Worm (Caenorhabditis elegans) whole organism, young adult: Measurements from ENCODE around the gene sru-28.

ENCODE experiments used
- C06A6.2 ChIP-seq: fragments of 200-800 bp; sonication (Bioruptor generic); conservative IDR thresholded peaks from 2 replicates; pipeline ENCODE4 v1.3.6; 2022; ENCODE audit warnings: missing genetic modification characterization, missing compliant biosample characterization
- D2030.7 ChIP-seq: fragments of 200-800 bp; sonication (Bioruptor generic); IDR thresholded peaks from 2 replicates; pipeline ENCODE4 v1.3.6; 2022; ENCODE audit warnings: missing genetic modification reagents, missing genetic modification characterization, missing compliant biosample characterization
- F10E7.11 ChIP-seq: sonication (generic microtip); optimal IDR thresholded peaks from 2 replicates; lab custom pipeline; 2017; ENCODE audit warnings: mild to moderate bottlenecking, missing genetic modification characterization, moderate library complexity, missing compliant biosample characterization
- F33H1.4 ChIP-seq: fragments of 200-800 bp; sonication (Bioruptor generic); IDR thresholded peaks from 2 replicates; pipeline ENCODE4 v1.3.6; 2022; ENCODE audit warnings: missing genetic modification reagents, missing genetic modification characterization, missing compliant biosample characterization
- F49E8.2 ChIP-seq: sonication (generic microtip); optimal IDR thresholded peaks from 3 replicates; lab custom pipeline; 2017; ENCODE audit warnings: missing genetic modification characterization, mild to moderate bottlenecking, missing compliant biosample characterization, antibody characterized with exemption, moderate library complexity; ENCODE audit not compliant: insufficient read depth
- F55B11.4 ChIP-seq: sonication (generic microtip); optimal IDR thresholded peaks from 2 replicates; lab custom pipeline; 2016; ENCODE audit warnings: missing compliant biosample characterization, missing genetic modification characterization, borderline replicate concordance; ENCODE audit not compliant: insufficient read depth
- F57A8.1 ChIP-seq: fragments of 200-800 bp; sonication (Bioruptor generic); optimal IDR thresholded peaks from 2 replicates; lab custom pipeline; 2018; ENCODE audit warnings: mild to moderate bottlenecking, missing genetic modification characterization, moderate library complexity, missing compliant biosample characterization
- F57C9.4 ChIP-seq: sonication (generic microtip); optimal IDR thresholded peaks from 2 replicates; lab custom pipeline; 2017; ENCODE audit warnings: mild to moderate bottlenecking, missing genetic modification characterization, missing compliant biosample characterization
- K11D2.4 ChIP-seq: fragments of 200-800 bp; sonication (Bioruptor generic); IDR thresholded peaks from 2 replicates; pipeline ENCODE4 v1.3.6; 2022; ENCODE audit warnings: missing genetic modification reagents, missing genetic modification characterization, missing compliant biosample characterization
- K12H6.12 ChIP-seq: fragments of 200-800 bp; sonication (Bioruptor generic); optimal IDR thresholded peaks from 2 replicates; lab custom pipeline; 2018; ENCODE audit warnings: mild to moderate bottlenecking, missing genetic modification characterization, missing compliant biosample characterization
- T07F8.4 ChIP-seq: sonication (generic microtip); optimal IDR thresholded peaks from 2 replicates; lab custom pipeline; 2016; ENCODE audit warnings: mild to moderate bottlenecking, missing genetic modification characterization, moderate library complexity, missing compliant biosample characterization
- Y53G8AR.9 ChIP-seq: fragments of 200-800 bp; sonication (Bioruptor generic); conservative IDR thresholded peaks from 2 replicates; pipeline ENCODE4 v1.3.6; 2022; ENCODE audit warnings: missing genetic modification reagents, missing genetic modification characterization, missing compliant biosample characterization
- Y56A3A.18 ChIP-seq: fragments of 200-800 bp; sonication (Bioruptor generic); IDR thresholded peaks from 2 replicates; pipeline ENCODE4 v1.3.6; 2022; ENCODE audit warnings: missing genetic modification reagents, missing genetic modification characterization, missing compliant biosample characterization
- Y79H2A.3 ChIP-seq: fragments of 200-800 bp; sonication (Bioruptor generic); conservative IDR thresholded peaks from 2 replicates; pipeline ENCODE4 v1.3.6; 2022; ENCODE audit warnings: missing genetic modification reagents, missing genetic modification characterization, missing compliant biosample characterization
- Y95B8A.8 ChIP-seq: fragments of 200-800 bp; sonication (Bioruptor generic); IDR thresholded peaks from 2 replicates; pipeline ENCODE4 v1.3.6; 2022; ENCODE audit warnings: missing genetic modification reagents, missing genetic modification characterization, missing compliant biosample characterization
- ZK185.1 ChIP-seq: sonication (generic microtip); optimal IDR thresholded peaks from 2 replicates; lab custom pipeline; 2016; ENCODE audit warnings: mild to moderate bottlenecking, missing genetic modification characterization, missing compliant biosample characterization; ENCODE audit not compliant: poor library complexity, severe bottlenecking
- athp-1 ChIP-seq: sonication (generic microtip); optimal IDR thresholded peaks from 2 replicates; lab custom pipeline; 2017; ENCODE audit warnings: mild to moderate bottlenecking, missing genetic modification characterization, missing compliant biosample characterization
- dpff-1 ChIP-seq: sonication (generic microtip); optimal IDR thresholded peaks from 2 replicates; lab custom pipeline; 2017; ENCODE audit warnings: mild to moderate bottlenecking, missing genetic modification characterization, missing compliant biosample characterization
- gei-17 ChIP-seq: fragments of 200-800 bp; sonication (Bioruptor generic); optimal IDR thresholded peaks from 2 replicates; lab custom pipeline; 2018; ENCODE audit warnings: mild to moderate bottlenecking, missing genetic modification characterization, missing compliant biosample characterization
- hlh-12 ChIP-seq: sonication (generic microtip); optimal IDR thresholded peaks from 2 replicates; lab custom pipeline; 2016; ENCODE audit warnings: missing genetic modification characterization, missing compliant biosample characterization
- hlh-26 ChIP-seq: fragments of 200-800 bp; sonication (Bioruptor generic); conservative IDR thresholded peaks from 2 replicates; pipeline ENCODE4 v1.3.6; 2022; ENCODE audit warnings: missing genetic modification reagents, missing genetic modification characterization, missing compliant biosample characterization
- let-607 ChIP-seq, 2 experiments: fragments of 200-800 bp in 1 of 2; sonication (Bioruptor generic) in 1 of 2; sonication (generic microtip) in 1 of 2; optimal IDR thresholded peaks; 2 replicates each; lab custom pipeline; 2016 to 2018; ENCODE audit warnings: mild to moderate bottlenecking in 2 of 2, missing compliant biosample characterization in 2 of 2, missing genetic modification characterization in 2 of 2, moderate library complexity in 2 of 2, missing genotype in 1 of 2
- lsy-27 ChIP-seq: sonication (generic microtip); optimal IDR thresholded peaks from 2 replicates; lab custom pipeline; 2017; ENCODE audit warnings: missing genetic modification characterization, mild to moderate bottlenecking, missing compliant biosample characterization, antibody characterized with exemption, missing genotype, borderline replicate concordance; ENCODE audit not compliant: insufficient read depth
- madf-6 ChIP-seq: fragments of 200-800 bp; sonication (Bioruptor generic); IDR thresholded peaks from 2 replicates; pipeline ENCODE4 v1.3.6; 2022; ENCODE audit warnings: missing genetic modification reagents, missing genetic modification characterization, missing compliant biosample characterization
- mel-28 ChIP-seq: sonication (generic microtip); optimal IDR thresholded peaks from 2 replicates; lab custom pipeline; 2016; ENCODE audit warnings: borderline replicate concordance, mild to moderate bottlenecking, missing genetic modification characterization, missing compliant biosample characterization
- nfyb-1 ChIP-seq: fragments of 200-800 bp; sonication (Bioruptor generic); IDR thresholded peaks from 2 replicates; pipeline ENCODE4 v1.3.6; 2022; ENCODE audit warnings: missing genetic modification reagents, missing genetic modification characterization, missing compliant biosample characterization
- nhr-80 ChIP-seq: sonication (generic microtip); optimal IDR thresholded peaks from 2 replicates; lab custom pipeline; 2016; ENCODE audit warnings: missing genetic modification characterization, missing compliant biosample characterization
- pbrm-1 ChIP-seq: fragments of 200-800 bp; sonication (Bioruptor generic); IDR thresholded peaks from 2 replicates; pipeline ENCODE4 v1.3.6; 2022; ENCODE audit warnings: missing genetic modification reagents, missing genetic modification characterization, missing compliant biosample characterization
- pha-4 ChIP-seq: fragments of 150-350 bp; sonication (generic microtip); optimal IDR thresholded peaks from 2 replicates; lab custom pipeline; 2014; ENCODE audit warnings: missing biosample characterization, missing genetic modification reagents, missing genetic modification characterization
- sdz-38 ChIP-seq: sonication (generic microtip); optimal IDR thresholded peaks from 2 replicates; lab custom pipeline; 2016; ENCODE audit warnings: missing genotype, missing genetic modification characterization, missing compliant biosample characterization
- snpc-3.4 ChIP-seq: sonication (generic microtip); optimal IDR thresholded peaks from 2 replicates; lab custom pipeline; 2017; ENCODE audit warnings: missing genetic modification characterization, mild to moderate bottlenecking, missing compliant biosample characterization, antibody characterized with exemption, moderate library complexity, missing genotype, missing genetic modification reagents
- xnd-1 ChIP-seq: sonication (generic microtip); optimal IDR thresholded peaks from 2 replicates; lab custom pipeline; 2016; ENCODE audit warnings: missing genotype, missing genetic modification reagents, missing genetic modification characterization, missing compliant biosample characterization
- ztf-3 ChIP-seq: fragments of 200-800 bp; sonication (Bioruptor generic); optimal IDR thresholded peaks from 2 replicates; lab custom pipeline; 2018; ENCODE audit warnings: mild to moderate bottlenecking, missing genetic modification characterization, missing compliant biosample characterization

sru-28 gene

DNA sequence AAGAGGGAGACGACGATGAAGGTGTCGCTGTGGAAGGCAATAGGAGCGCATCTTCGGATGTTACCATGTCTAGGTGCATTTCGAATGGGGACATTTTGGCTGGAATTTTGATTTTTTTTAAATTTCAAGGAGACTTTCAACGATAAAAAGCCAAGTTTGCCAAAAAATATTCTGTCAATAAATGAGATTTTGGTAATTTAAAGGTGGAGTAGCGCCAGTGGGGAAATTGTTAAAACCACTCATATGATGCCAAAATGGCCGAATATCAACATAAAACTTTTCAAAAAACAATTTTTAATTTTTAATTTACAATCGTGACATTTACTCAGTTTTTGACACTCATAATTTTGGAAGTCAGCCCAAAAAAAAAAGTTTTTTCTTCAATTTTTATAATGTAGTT, 5.4 kb downstream of the sru-28 start, which contains the start of gene nhr-260:
Gene nhr-260 (minus strand): TSS at position 101 of the 400 bp plus-strand sequence.
- TF ChIP-seq athp-1 (tag; lab: Kevin White, UChicago) (no peak), snpc-3.4 (tag; lab: Kevin White, UChicago) (no peak), Y53G8AR.9 (no peak), T07F8.4 (no peak), K12H6.12 (tag; lab: Kevin White, UChicago) (no peak), pha-4 (tag; lab: Kevin White, UChicago) (no peak), F57A8.1 (GFP tag; lab: Kevin White, UChicago) (no peak), F55B11.4 (tag; lab: Kevin White, UChicago) (no peak), F10E7.11 (tag; lab: Kevin White, UChicago) (no peak), Y56A3A.18 (no peak), K11D2.4 (GFP tag; lab: Robert Waterston, UW) (no peak), ZK185.1 (tag; lab: Kevin White, UChicago) (no peak)

DNA sequence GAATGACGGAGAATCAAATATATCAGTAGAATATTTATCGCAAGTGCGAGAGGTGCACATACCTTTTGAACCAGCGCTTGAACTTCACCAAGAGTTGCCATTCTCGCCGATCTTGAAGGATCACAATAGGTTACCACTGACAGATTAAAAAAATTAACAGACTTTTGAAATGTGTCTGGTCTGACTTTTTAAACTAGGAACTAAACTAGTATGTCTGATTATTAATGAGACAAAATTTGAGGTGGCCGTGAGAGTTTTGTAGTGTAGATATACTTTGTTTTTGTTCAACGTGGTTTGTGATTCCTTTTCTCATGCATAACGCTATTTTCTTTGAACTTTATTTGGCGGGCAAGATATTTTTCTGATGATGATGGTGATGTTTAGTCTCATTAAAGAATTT, 15.8 kb downstream of the sru-28 start, which contains the start of gene str-240:
Gene str-240 (minus strand): TSS at position 101 of the 400 bp plus-strand sequence.
- TF ChIP-seq Y53G8AR.9 (no peak), sdz-38 (no peak), xnd-1 (tag; lab: Kevin White, UChicago) (no peak), gei-17 (no peak), F57A8.1 (GFP tag; lab: Kevin White, UChicago) (no peak)

DNA sequence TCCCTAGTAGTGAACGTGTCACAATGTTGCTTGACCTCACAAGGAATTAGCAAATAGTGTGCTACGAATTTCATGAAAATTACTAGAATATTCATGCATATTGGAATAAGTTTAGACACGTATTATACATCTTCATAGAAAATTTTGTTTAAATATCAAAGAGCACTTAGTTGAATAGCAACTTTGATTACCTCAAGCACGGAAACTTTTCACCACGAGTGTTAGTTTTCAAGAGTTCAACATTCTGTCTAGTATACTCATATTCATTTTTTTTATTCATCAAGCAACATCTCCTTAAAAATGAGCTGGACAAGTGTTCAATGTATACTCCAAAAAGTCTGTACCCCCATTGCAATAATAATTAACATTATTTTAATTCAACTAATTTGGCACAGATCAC, 16.4 kb downstream of the sru-28 start, which contains the start of gene str-243:
Gene str-243 (plus strand): TSS at position 301 of the 400 bp plus-strand sequence.
- no peak for TF ChIP-seq hlh-26 (GFP tag; lab: Robert Waterston, UW)

- TF ChIP-seq nfyb-1, result no peak
- no peak for TF ChIP-seq madf-6 (GFP tag; lab: Robert Waterston, UW)
- TF ChIP-seq ZK185.1 (tag; lab: Kevin White, UChicago), result no peak
- TF ChIP-seq Y95B8A.8 (GFP tag; lab: Robert Waterston, UW), result no peak
- no peak for TF ChIP-seq let-607 (tag; optimal IDR thresholded peaks at IDR 0.05; lab: Kevin White, UChicago)
- TF ChIP-seq dpff-1 (tag; lab: Kevin White, UChicago), result no peak
- TF ChIP-seq lsy-27, result no peak
- TF ChIP-seq ztf-3, result no peak
- no peak for TF ChIP-seq nhr-80 (tag; lab: Kevin White, UChicago)
- TF ChIP-seq mel-28, result no peak
- no peak for TF ChIP-seq pbrm-1 (GFP tag; lab: Robert Waterston, UW)
- no peak for TF ChIP-seq Y79H2A.3
- TF ChIP-seq hlh-12, result no peak
- TF ChIP-seq F33H1.4 (GFP tag; lab: Robert Waterston, UW), result no peak
- no peak for TF ChIP-seq F57C9.4 (tag; lab: Kevin White, UChicago)
- TF ChIP-seq C06A6.2 (GFP tag; lab: Robert Waterston, UW), result no peak
- TF ChIP-seq D2030.7 (GFP tag; lab: Robert Waterston, UW), result no peak
- TF ChIP-seq F49E8.2 (tag; lab: Kevin White, UChicago), result no peak
Measured at ce11 chrV:1527985-1528384, 21.9 kb downstream of the sru-28 start, which contains the start of gene str-236. str-236 (minus strand) TSS chrV:1528085.
